Fruit fly (Drosophila melanogaster): Measurements from ENCODE around the gene IFT52.

Gene IFT52

DNA sequence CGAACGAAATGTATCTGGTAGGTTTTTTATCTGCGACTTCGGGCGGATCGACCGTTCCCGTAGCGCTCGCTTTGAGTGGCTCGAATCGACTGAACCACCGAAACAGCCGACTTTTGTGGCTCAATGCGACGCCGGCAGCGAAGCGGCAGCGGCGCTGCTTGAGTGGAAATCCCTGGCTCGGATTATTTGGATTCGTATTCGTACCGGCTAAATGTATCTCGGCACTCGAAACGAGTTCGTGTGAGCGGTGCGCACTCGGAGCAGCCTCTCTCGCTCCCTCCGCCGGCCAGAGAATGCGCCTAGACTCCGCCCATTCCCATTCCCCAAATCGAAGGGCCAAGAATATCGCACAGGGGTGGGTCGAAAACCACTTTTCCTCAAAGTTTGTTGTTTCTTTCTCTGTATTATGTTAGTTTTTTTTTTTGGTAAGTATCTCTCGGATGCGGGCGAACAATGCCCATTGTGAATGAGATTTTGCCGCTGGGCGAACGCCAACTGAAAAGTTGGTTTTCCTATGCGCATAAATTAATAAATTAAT lies 21.2 kb downstream of the IFT52 start:
- TF ChIP-seq net (GFP tag; optimal IDR thresholded peaks at IDR 0.05), result no peak
- TF ChIP-seq Hr4 (GFP tag; optimal IDR thresholded peaks at IDR 0.05), result no peak
- TF ChIP-seq fd59A (GFP tag; optimal IDR thresholded peaks at IDR 0.05), result no peak
- peak; percentile 63 for TF ChIP-seq svp (GFP tag)
- TF ChIP-seq eg (GFP tag; IDR thresholded peaks at IDR 0.05), result peak; percentile 27; the same call in 1 of the 3 replicates
- TF ChIP-seq ss (GFP tag; optimal IDR thresholded peaks at IDR 0.05), result peak in 1 of 2 experiments; percentile 32
- no peak for TF ChIP-seq vri (GFP tag; optimal IDR thresholded peaks at IDR 0.05)

DNA sequence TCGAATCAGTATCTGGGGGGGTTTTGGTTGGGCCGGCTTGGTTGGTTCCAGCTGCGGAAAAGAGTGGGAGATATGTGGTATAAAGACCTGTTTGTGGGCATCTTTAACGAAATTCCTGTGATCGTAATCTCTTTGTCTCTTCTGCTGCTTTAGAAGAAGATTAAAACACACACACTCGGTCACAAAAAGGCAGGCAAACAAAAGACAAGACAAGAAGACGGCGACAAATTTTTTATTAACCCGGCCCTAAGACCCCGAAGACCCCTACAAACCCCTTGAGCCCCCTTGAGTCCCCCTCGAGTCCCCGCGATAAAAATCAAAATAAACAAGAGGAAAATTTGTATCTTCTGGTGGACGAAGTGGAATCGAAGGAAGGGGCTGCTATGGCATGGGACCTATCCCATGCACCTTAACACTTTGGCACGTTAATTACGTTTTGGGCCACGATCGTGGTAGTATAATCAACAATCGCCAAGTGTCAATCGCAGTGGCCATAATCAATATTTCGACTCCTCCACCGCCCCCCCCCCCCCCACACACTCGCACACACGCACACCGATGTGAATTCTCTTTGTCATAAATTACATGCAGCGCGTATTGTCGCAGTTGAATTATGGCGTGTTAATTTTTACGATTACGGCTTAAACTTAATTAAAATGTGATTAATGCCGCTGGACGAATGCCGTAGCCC lies 23.0 kb downstream of the IFT52 start:
- TF ChIP-seq CG6792 (GFP tag; optimal IDR thresholded peaks at IDR 0.05), result no peak
- TF ChIP-seq fkh (GFP tag; optimal IDR thresholded peaks at IDR 0.05), result peak; percentile 55
- no peak for TF ChIP-seq esn (GFP tag; optimal IDR thresholded peaks at IDR 0.05)
- TF ChIP-seq CG11762 (GFP tag; optimal IDR thresholded peaks at IDR 0.05; ENCODE audit: insufficient read depth), result no peak
- peak in 1 of 2 experiments; percentile 52 for TF ChIP-seq ss (GFP tag; optimal IDR thresholded peaks at IDR 0.05)
- no peak for TF ChIP-seq Sox15 (GFP tag; optimal IDR thresholded peaks at IDR 0.05)
- no peak for TF ChIP-seq OdsH (GFP tag; optimal IDR thresholded peaks at IDR 0.05)
- TF ChIP-seq CG9139 (GFP tag; optimal IDR thresholded peaks at IDR 0.05), result no peak
- no peak for TF ChIP-seq Hr38 (GFP tag; optimal IDR thresholded peaks at IDR 0.05)
- no peak for TF ChIP-seq svp (GFP tag)
- no peak for TF ChIP-seq net (GFP tag; optimal IDR thresholded peaks at IDR 0.05)
- TF ChIP-seq salr (GFP tag; optimal IDR thresholded peaks at IDR 0.05), result no peak

DNA sequence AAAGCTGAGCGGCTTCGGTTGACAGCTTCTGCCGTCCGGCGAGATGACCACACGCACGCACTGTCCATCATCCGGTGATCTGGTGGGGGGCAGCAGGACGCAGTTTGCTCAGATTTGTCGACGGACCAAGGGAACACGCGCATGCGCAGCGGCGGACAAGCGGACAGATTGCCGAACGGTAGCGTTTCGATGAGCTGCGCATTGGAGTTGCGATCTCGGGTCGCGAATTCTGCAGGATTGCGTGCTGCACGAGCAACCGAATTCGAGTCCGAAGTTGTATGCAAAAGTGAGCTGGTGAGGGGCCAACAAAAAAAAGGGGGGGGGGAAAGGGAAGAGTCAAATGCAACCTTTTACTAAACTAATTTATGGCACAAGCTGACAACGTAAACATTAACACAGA lies 23.6 kb downstream of the IFT52 start:
- TF ChIP-seq ss (GFP tag; optimal IDR thresholded peaks at IDR 0.05) (peak in 1 of 2 experiments; percentile 96), topi (GFP tag; optimal IDR thresholded peaks at IDR 0.05) (no peak), Sox102F (GFP tag; optimal IDR thresholded peaks at IDR 0.05) (no peak)

DNA sequence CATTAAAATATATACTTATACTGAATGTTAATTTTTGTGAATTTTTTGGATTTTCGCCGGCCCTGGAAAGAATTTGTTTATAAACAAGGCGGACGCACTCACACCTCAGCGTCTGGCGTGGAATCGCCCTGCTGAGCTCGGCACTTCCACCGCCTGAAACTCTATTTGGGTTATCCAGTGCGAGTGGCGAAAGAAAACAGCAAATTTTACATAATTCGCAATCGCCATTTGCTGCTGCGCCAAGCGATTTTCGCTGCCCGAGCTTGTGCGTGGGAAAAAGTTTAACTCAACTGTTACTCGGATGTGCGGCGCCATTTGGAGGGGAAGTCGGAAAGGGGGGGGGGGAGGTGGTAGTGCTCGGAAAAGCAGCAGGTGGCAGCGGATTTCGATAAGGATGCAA lies 24.3 kb downstream of the IFT52 start:
- no peak for TF ChIP-seq fd59A (GFP tag; optimal IDR thresholded peaks at IDR 0.05)
- TF ChIP-seq CG11294 (GFP tag; IDR thresholded peaks at IDR 0.05), result no peak
- no peak for TF ChIP-seq CG11902 (GFP tag; optimal IDR thresholded peaks at IDR 0.05)
- TF ChIP-seq svp (GFP tag), result no peak
- no peak for TF ChIP-seq Ets96B (tag; optimal IDR thresholded peaks at IDR 0.05)
- TF ChIP-seq CG9139 (GFP tag; optimal IDR thresholded peaks at IDR 0.05), result no peak
- TF ChIP-seq Smox (GFP tag; optimal IDR thresholded peaks at IDR 0.05), result no peak
- no peak for TF ChIP-seq Hr38 (GFP tag; optimal IDR thresholded peaks at IDR 0.05)
- TF ChIP-seq Eip75B (GFP tag; optimal IDR thresholded peaks at IDR 0.05), result no peak
- TF ChIP-seq Ets21C (GFP tag; optimal IDR thresholded peaks at IDR 0.05), result no peak
- no peak for TF ChIP-seq CG6854 (GFP tag; optimal IDR thresholded peaks at IDR 0.05)
- TF ChIP-seq spab (GFP tag; optimal IDR thresholded peaks at IDR 0.05), result no peak
- no peak for TF ChIP-seq CG6792 (GFP tag; optimal IDR thresholded peaks at IDR 0.05)
- no peak for TF ChIP-seq Lpt (GFP tag; optimal IDR thresholded peaks at IDR 0.05)

DNA sequence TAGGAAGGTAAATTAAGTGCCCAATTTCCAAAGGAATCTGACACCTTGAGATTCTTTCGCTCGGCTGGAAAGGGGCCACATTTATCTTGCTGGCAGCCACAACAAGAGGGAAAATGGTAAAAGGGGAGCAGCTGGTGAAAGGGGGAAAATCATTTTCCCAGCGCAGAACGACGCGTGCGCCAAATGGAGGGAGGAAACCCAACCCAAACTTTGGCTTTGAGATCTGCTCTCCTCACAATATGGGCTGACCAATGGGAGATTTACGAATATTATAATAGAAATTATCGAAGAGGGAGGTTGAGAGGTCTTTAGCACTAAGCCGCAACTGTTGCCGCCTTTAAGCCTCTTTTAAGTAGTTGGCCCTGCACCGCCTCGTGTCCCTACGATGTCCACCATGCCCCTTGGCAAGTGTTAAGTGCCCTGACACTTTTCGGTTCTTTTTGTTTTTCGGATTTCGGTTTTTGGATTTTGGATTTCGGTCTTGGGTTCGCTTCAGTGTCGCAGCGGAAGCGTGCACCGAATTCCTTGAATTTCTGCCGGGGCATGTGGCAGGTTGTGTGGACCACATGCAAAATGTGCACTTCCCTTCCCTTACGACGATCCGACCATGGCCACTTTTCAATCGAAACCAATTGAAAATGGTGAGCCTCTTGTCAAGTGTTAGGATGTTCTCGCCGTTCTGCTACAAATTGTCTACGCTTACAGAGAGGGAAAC lies 25.2 kb downstream of the IFT52 start:
- TF ChIP-seq Eip78C (GFP tag), result peak; percentile 17
- no peak for TF ChIP-seq CG6276 (GFP tag; optimal IDR thresholded peaks at IDR 0.05)
- no peak for TF ChIP-seq fd59A (GFP tag; optimal IDR thresholded peaks at IDR 0.05)
- TF ChIP-seq Sox15 (GFP tag; optimal IDR thresholded peaks at IDR 0.05), result no peak

Data from whole organism, prepupa.